Worm (Caenorhabditis elegans) whole organism, late embryonic: ENCODE data around the gene sri-65.
A peak's percentile ranks its signal among the peaks of the same experiment; 100 is the strongest.
"Not testable (repeated sequence)": the region's sequence is repeated elsewhere in the genome, so short reads cannot be mapped to it uniquely, and the experiment has no call there.

Experiments
- K09A11.1 ChIP-seq: sonication (generic microtip); optimal IDR thresholded peaks from 2 replicates; lab custom pipeline; 2017; ENCODE audit warnings: antibody characterized with exemption, mild to moderate bottlenecking, missing genetic modification characterization, missing compliant biosample characterization; ENCODE audit not compliant: insufficient read depth
- Y22D7AL.16 ChIP-seq: sonication (generic microtip); optimal IDR thresholded peaks from 2 replicates; lab custom pipeline; 2016; ENCODE audit warnings: missing genetic modification characterization, missing compliant biosample characterization
- ama-1 ChIP-seq: fragments of 150-350 bp; optimal IDR thresholded peaks from 2 replicates; lab custom pipeline; 2014
- ceh-14 ChIP-seq: sonication (generic microtip); optimal IDR thresholded peaks from 2 replicates; lab custom pipeline; 2016; ENCODE audit warnings: missing genotype, missing genetic modification characterization, missing compliant biosample characterization
- ceh-30 ChIP-seq: fragments of 150-350 bp; optimal IDR thresholded peaks from 2 replicates; lab custom pipeline; 2014; ENCODE audit warnings: missing biosample characterization, missing genetic modification characterization
- ceh-6 ChIP-seq: fragments of 200-800 bp; sonication (Bioruptor generic); optimal IDR thresholded peaks from 2 replicates; lab custom pipeline; 2018; ENCODE audit warnings: mild to moderate bottlenecking, missing genetic modification characterization, missing compliant biosample characterization
- dve-1 ChIP-seq: sonication (generic microtip); optimal IDR thresholded peaks from 2 replicates; lab custom pipeline; 2017; ENCODE audit warnings: antibody characterized with exemption, mild to moderate bottlenecking, missing genetic modification characterization, missing compliant biosample characterization
- elt-2 ChIP-seq: sonication (generic microtip); optimal IDR thresholded peaks from 2 replicates; lab custom pipeline; 2016; ENCODE audit warnings: missing genetic modification reagents, missing genetic modification characterization, missing compliant biosample characterization
- fax-1 ChIP-seq: sonication (generic microtip); optimal IDR thresholded peaks from 2 replicates; lab custom pipeline; 2016; ENCODE audit warnings: missing genotype, missing genetic modification characterization, missing compliant biosample characterization
- gmeb-2 ChIP-seq: sonication (generic microtip); optimal IDR thresholded peaks from 2 replicates; lab custom pipeline; 2016; ENCODE audit warnings: missing genetic modification characterization, inconsistent platforms, missing compliant biosample characterization
- hlh-13 ChIP-seq: fragments of 200-800 bp; sonication (Bioruptor generic); optimal IDR thresholded peaks from 2 replicates; lab custom pipeline; 2018; ENCODE audit warnings: mild to moderate bottlenecking, missing genetic modification characterization, missing compliant biosample characterization
- lin-11 ChIP-seq: fragments of 200-800 bp; sonication (Bioruptor generic); optimal IDR thresholded peaks from 2 replicates; lab custom pipeline; 2018; ENCODE audit warnings: mild to moderate bottlenecking, missing genetic modification characterization, missing compliant biosample characterization
- mec-3 ChIP-seq: sonication (generic microtip); optimal IDR thresholded peaks from 2 replicates; lab custom pipeline; 2016; ENCODE audit warnings: borderline replicate concordance, missing genetic modification characterization, missing compliant biosample characterization
- odd-2 ChIP-seq: sonication (generic microtip); optimal IDR thresholded peaks from 2 replicates; lab custom pipeline; 2017; ENCODE audit warnings: antibody characterized with exemption, mild to moderate bottlenecking, missing genetic modification characterization, missing compliant biosample characterization
- pag-3 ChIP-seq: sonication (generic microtip); optimal IDR thresholded peaks from 2 replicates; lab custom pipeline; 2016; ENCODE audit warnings: missing compliant biosample characterization, missing genetic modification characterization, borderline replicate concordance
- pha-2 ChIP-seq: sonication (generic microtip); optimal IDR thresholded peaks from 2 replicates; lab custom pipeline; 2017; ENCODE audit warnings: mild to moderate bottlenecking, missing genetic modification characterization, missing compliant biosample characterization
- pha-4 ChIP-seq: fragments of 150-350 bp; optimal IDR thresholded peaks from 2 replicates; lab custom pipeline; 2018; ENCODE audit warnings: missing biosample characterization, missing genetic modification reagents, missing genetic modification characterization
- sdc-2 ChIP-seq: sonication (generic microtip); optimal IDR thresholded peaks from 2 replicates; lab custom pipeline; 2016; ENCODE audit warnings: missing genotype, missing genetic modification characterization, missing compliant biosample characterization
- sox-4 ChIP-seq: sonication (generic microtip); optimal IDR thresholded peaks from 2 replicates; lab custom pipeline; 2017; ENCODE audit warnings: mild to moderate bottlenecking, missing genetic modification characterization, inconsistent platforms, missing compliant biosample characterization
- ttx-3 ChIP-seq: sonication (generic microtip); optimal IDR thresholded peaks from 2 replicates; lab custom pipeline; 2016; ENCODE audit warnings: missing genetic modification reagents, missing genetic modification characterization, missing compliant biosample characterization
- unc-3 ChIP-seq, 2 experiments: fragments of 200-800 bp in 1 of 2; sonication (Bioruptor generic) in 1 of 2; sonication (generic microtip) in 1 of 2; conservative IDR thresholded peaks in 1 of 2; optimal IDR thresholded peaks in 1 of 2; 2 replicates each; pipeline versions ENCODE4 v1.3.6 to Lab custom; 2016 to 2022; ENCODE audit warnings: missing compliant biosample characterization in 2 of 2, missing genetic modification characterization in 2 of 2, missing genetic modification reagents in 1 of 2
- unc-42 ChIP-seq: sonication (generic microtip); optimal IDR thresholded peaks from 2 replicates; lab custom pipeline; 2016; ENCODE audit warnings: missing genotype, missing genetic modification characterization, missing compliant biosample characterization
- ztf-16 ChIP-seq: sonication (generic microtip); optimal IDR thresholded peaks from 2 replicates; lab custom pipeline; 2017; ENCODE audit warnings: missing genetic modification characterization, missing compliant biosample characterization

Gene sri-65

ce11 chrV:16346406-16347108 lies 41.6 kb downstream of the sri-65 start, which contains the start of the genes W08G11.5 and W08G11.1:
Gene W08G11.5 (minus strand): TSS chrV:16346506.
Gene W08G11.1 (plus strand): TSS chrV:16347058.
- TF ChIP-seq ceh-14 (tag; lab: Kevin White, UChicago) (no peak), elt-2 (tag; lab: Kevin White, UChicago) (no peak), pha-2 (tag; lab: Kevin White, UChicago) (no peak), ceh-30 (no peak), unc-3 (GFP tag; conservative IDR thresholded peaks at IDR 0.05; lab: Robert Waterston, UW) (no peak), unc-3 (tag; optimal IDR thresholded peaks at IDR 0.05; lab: Kevin White, UChicago) (no peak), gmeb-2 (no peak), odd-2 (tag; lab: Kevin White, UChicago) (no peak), K09A11.1 (tag; lab: Kevin White, UChicago) (no peak), sox-4 (tag; lab: Kevin White, UChicago) (no peak), ztf-16 (no peak), dve-1 (tag; lab: Kevin White, UChicago) (no peak), mec-3 (tag; lab: Kevin White, UChicago) (no peak), Y22D7AL.16 (tag; lab: Kevin White, UChicago) (no peak), pha-4 (tag; lab: Kevin White, UChicago) (no peak), sdc-2 (no peak), unc-42 (no peak), ttx-3 (tag; lab: Kevin White, UChicago) (no peak)

ce11 chrV:16342258-16342618 lies 45.9 kb downstream of the sri-65 start, which contains the start of gene nhr-193:
Gene nhr-193 (plus strand): TSS chrV:16342308.
- no peak for TF ChIP-seq lin-11 (tag; lab: Kevin White, UChicago)
- peak; percentile 22 for TF ChIP-seq elt-2 (tag; lab: Kevin White, UChicago)
- TF ChIP-seq ceh-6 (GFP tag; lab: Kevin White, UChicago), result no peak
- no peak for TF ChIP-seq hlh-13 (GFP tag; lab: Kevin White, UChicago)
- TF ChIP-seq ama-1 (lab: Kevin White, UChicago), result no peak
- no peak for TF ChIP-seq fax-1 (tag; lab: Kevin White, UChicago)
- TF ChIP-seq, all 69 proteins: peak for 1

ce11 chrV:16338287-16339092 lies 49.7 kb downstream of the sri-65 start, which contains the start of gene slc-9B.2:
Gene slc-9B.2 (plus strand): TSS chrV:16339042.
- not testable (repeated sequence) for TF ChIP-seq fax-1, odd-2, pag-3 (tag; lab: Kevin White, UChicago)
